Worm (Caenorhabditis elegans) whole organism, L4 larva: Measurements from ENCODE around the gene T24C2.5.

Experiments
- R02D3.7 ChIP-seq: fragments of 150-350 bp; sonication (generic microtip); optimal IDR thresholded peaks from 3 replicates; lab custom pipeline; 2014; ENCODE audit warnings: missing biosample characterization, missing genetic modification characterization
- fkh-10 ChIP-seq: fragments of 150-350 bp; optimal IDR thresholded peaks from 2 replicates; lab custom pipeline; 2014; ENCODE audit warnings: missing biosample characterization, missing genetic modification reagents, missing genetic modification characterization
- hlh-30 ChIP-seq: sonication (generic microtip); optimal IDR thresholded peaks from 2 replicates; lab custom pipeline; 2017; ENCODE audit warnings: antibody characterized with exemption, mild to moderate bottlenecking, missing genetic modification characterization, missing compliant biosample characterization; ENCODE audit not compliant: insufficient read depth
- lin-13 ChIP-seq: fragments of 150-350 bp; optimal IDR thresholded peaks from 2 replicates; lab custom pipeline; 2014; ENCODE audit warnings: missing biosample characterization, missing genetic modification reagents, missing genetic modification characterization
- skn-1 ChIP-seq: fragments of 150-350 bp; optimal IDR thresholded peaks from 2 replicates; lab custom pipeline; 2014; ENCODE audit warnings: missing biosample characterization, missing genetic modification characterization

- TF ChIP-seq lin-13 (GFP tag; lab: Kevin White, UChicago): no peak
- TF ChIP-seq R02D3.7 (tag; lab: Kevin White, UChicago): no peak
- no peak for TF ChIP-seq skn-1 (tag; lab: Kevin White, UChicago)
- peak; percentile 16 for TF ChIP-seq hlh-30 (tag; lab: Kevin White, UChicago)
- no peak for TF ChIP-seq fkh-10 (GFP tag; lab: Kevin White, UChicago)
Observed at ce11 chrX:14491103-14491502, 43.1 kb upstream of the T24C2.5 start.
